Worm (Caenorhabditis elegans) whole organism, mixed stage, embryonic: ENCODE measurements around the gene gakh-1.
A peak's percentile ranks its signal among the peaks of the same experiment; 100 is the strongest.

Source experiments
- M03D4.4 ChIP-seq: sonication (generic microtip); optimal IDR thresholded peaks from 2 replicates; lab custom pipeline; 2017; ENCODE audit warnings: mild to moderate bottlenecking, missing genetic modification characterization, missing compliant biosample characterization
- bed-3 ChIP-seq: fragments of 200-800 bp; sonication (Bioruptor generic); optimal IDR thresholded peaks from 3 replicates; lab custom pipeline; 2018; ENCODE audit warnings: mild to moderate bottlenecking, missing genetic modification characterization, moderate library complexity, missing compliant biosample characterization
- ceh-39 ChIP-seq: fragments of 150-350 bp; optimal IDR thresholded peaks from 2 replicates; lab custom pipeline; 2014; ENCODE audit warnings: missing biosample characterization, missing genetic modification characterization
- ceh-83 ChIP-seq: fragments of 200-800 bp; sonication (Bioruptor generic); optimal IDR thresholded peaks from 2 replicates; lab custom pipeline; 2018; ENCODE audit warnings: mild to moderate bottlenecking, missing genetic modification characterization, missing compliant biosample characterization
- ces-1 ChIP-seq: fragments of 150-350 bp; optimal IDR thresholded peaks from 2 replicates; lab custom pipeline; 2014; ENCODE audit warnings: missing biosample characterization, missing genetic modification reagents, missing genetic modification characterization
- cnd-1 ChIP-seq: fragments of 200-800 bp; sonication (Bioruptor generic); optimal IDR thresholded peaks from 2 replicates; lab custom pipeline; 2018; ENCODE audit warnings: mild to moderate bottlenecking, missing genetic modification characterization, missing compliant biosample characterization
- elt-1 ChIP-seq: sonication (generic microtip); optimal IDR thresholded peaks from 2 replicates; lab custom pipeline; 2017; ENCODE audit warnings: missing genetic modification characterization, mild to moderate bottlenecking, missing compliant biosample characterization, antibody characterized with exemption, moderate library complexity, borderline replicate concordance; ENCODE audit not compliant: insufficient read depth
- elt-3 ChIP-seq: fragments of 150-350 bp; optimal IDR thresholded peaks from 2 replicates; lab custom pipeline; 2014; ENCODE audit warnings: missing biosample characterization, missing genetic modification characterization
- flh-1 ChIP-seq: fragments of 200-800 bp; sonication (Bioruptor generic); optimal IDR thresholded peaks from 2 replicates; lab custom pipeline; 2018; ENCODE audit warnings: mild to moderate bottlenecking, missing genetic modification characterization, moderate library complexity, missing compliant biosample characterization
- ham-2 ChIP-seq: fragments of 200-800 bp; sonication (Bioruptor generic); optimal IDR thresholded peaks from 2 replicates; lab custom pipeline; 2018; ENCODE audit warnings: mild to moderate bottlenecking, missing genetic modification characterization, missing compliant biosample characterization
- hlh-1 ChIP-seq: fragments of 150-350 bp; optimal IDR thresholded peaks from 2 replicates; lab custom pipeline; 2014; ENCODE audit warnings: missing biosample characterization, missing genetic modification reagents, missing genetic modification characterization
- lin-32 ChIP-seq: fragments of 200-800 bp; sonication (Bioruptor generic); optimal IDR thresholded peaks from 2 replicates; lab custom pipeline; 2018; ENCODE audit warnings: mild to moderate bottlenecking, missing genetic modification characterization, missing compliant biosample characterization
- lsy-2 ChIP-seq: fragments of 150-350 bp; optimal IDR thresholded peaks from 2 replicates; lab custom pipeline; 2014; ENCODE audit warnings: missing biosample characterization, missing genetic modification characterization
- mab-5 ChIP-seq: fragments of 150-350 bp; optimal IDR thresholded peaks from 2 replicates; lab custom pipeline; 2014; ENCODE audit warnings: missing biosample characterization, missing genetic modification characterization
- mep-1 ChIP-seq: fragments of 150-350 bp; optimal IDR thresholded peaks from 2 replicates; lab custom pipeline; 2017; ENCODE audit warnings: missing biosample characterization, missing genetic modification reagents, missing genetic modification characterization, inconsistent platforms
- mls-2 ChIP-seq: sonication (generic microtip); optimal IDR thresholded peaks from 2 replicates; lab custom pipeline; 2016; ENCODE audit warnings: mild to moderate bottlenecking, missing genetic modification characterization, moderate library complexity, missing compliant biosample characterization
- nhr-12 ChIP-seq: fragments of 150-350 bp; optimal IDR thresholded peaks from 2 replicates; lab custom pipeline; 2014; ENCODE audit warnings: missing biosample characterization, missing genetic modification characterization
- nhr-2 ChIP-seq: fragments of 150-350 bp; optimal IDR thresholded peaks from 2 replicates; lab custom pipeline; 2014; ENCODE audit warnings: missing biosample characterization, missing genetic modification characterization
- nhr-28 ChIP-seq: fragments of 150-350 bp; optimal IDR thresholded peaks from 2 replicates; lab custom pipeline; 2014; ENCODE audit warnings: missing biosample characterization, missing genetic modification characterization
- nhr-76 ChIP-seq: sonication (generic microtip); optimal IDR thresholded peaks from 2 replicates; lab custom pipeline; 2017; ENCODE audit warnings: missing biosample characterization, missing genetic modification characterization
- pha-4 ChIP-seq: fragments of 150-350 bp; optimal IDR thresholded peaks from 2 replicates; lab custom pipeline; 2018; ENCODE audit warnings: missing biosample characterization, missing genetic modification reagents, missing genetic modification characterization
- sem-2 ChIP-seq: fragments of 200-800 bp; sonication (Bioruptor generic); optimal IDR thresholded peaks from 2 replicates; lab custom pipeline; 2018; ENCODE audit warnings: mild to moderate bottlenecking, missing genetic modification characterization, missing compliant biosample characterization
- snpc-4 ChIP-seq: fragments of 150-350 bp; optimal IDR thresholded peaks from 2 replicates; lab custom pipeline; 2014; ENCODE audit warnings: missing biosample characterization, missing genetic modification characterization
- sptf-1 ChIP-seq: sonication (generic microtip); optimal IDR thresholded peaks from 2 replicates; lab custom pipeline; 2017; ENCODE audit warnings: mild to moderate bottlenecking, missing genetic modification characterization, moderate library complexity, missing compliant biosample characterization
- unc-120 ChIP-seq: sonication (generic microtip); optimal IDR thresholded peaks from 2 replicates; lab custom pipeline; 2017; ENCODE audit warnings: missing genetic modification characterization, missing compliant biosample characterization; ENCODE audit not compliant: poor library complexity, severe bottlenecking
- unc-39 ChIP-seq: fragments of 150-350 bp; optimal IDR thresholded peaks from 2 replicates; lab custom pipeline; 2014; ENCODE audit warnings: missing biosample characterization, missing genetic modification characterization
- unc-62 ChIP-seq: fragments of 150-350 bp; optimal IDR thresholded peaks from 2 replicates; lab custom pipeline; 2014; ENCODE audit warnings: missing biosample characterization, missing genetic modification reagents, missing genetic modification characterization
- ztf-11 ChIP-seq: fragments of 150-350 bp; optimal IDR thresholded peaks from 2 replicates; lab custom pipeline; 2014; ENCODE audit warnings: missing biosample characterization, missing genetic modification characterization

gakh-1 gene

ce11 chrX:5773471-5773870 lies 8.8 kb upstream of the gakh-1 start, which contains the start of gene sym-3:
sym-3 (plus strand) TSS chrX:5773771.
- TF ChIP-seq lin-32 (GFP tag; lab: Kevin White, UChicago): no peak
- TF ChIP-seq ceh-39 (tag; lab: Kevin White, UChicago): no peak
- no peak for TF ChIP-seq hlh-1 (tag; lab: Kevin White, UChicago)
- TF ChIP-seq ztf-11 (tag; lab: Kevin White, UChicago): no peak
- TF ChIP-seq sem-2 (GFP tag; lab: Kevin White, UChicago): no peak
- no peak for TF ChIP-seq ceh-83 (GFP tag; lab: Kevin White, UChicago)
- TF ChIP-seq M03D4.4: no peak
- TF ChIP-seq, all 35 proteins: peak for 0

ce11 chrX:5775804-5776252 lies 6.5 kb upstream of the gakh-1 start:
- TF ChIP-seq nhr-12 (tag; lab: Kevin White, UChicago) (no peak), unc-62 (GFP tag; lab: Kevin White, UChicago) (peak; percentile 51), lin-32 (GFP tag; lab: Kevin White, UChicago) (peak; percentile 54), ceh-83 (GFP tag; lab: Kevin White, UChicago) (no peak), hlh-1 (tag; lab: Kevin White, UChicago) (peak; percentile 48), flh-1 (GFP tag; lab: Kevin White, UChicago) (no peak), pha-4 (tag; lab: Kevin White, UChicago) (no peak), cnd-1 (tag; lab: Kevin White, UChicago) (peak; percentile 78), mls-2 (peak; percentile 43), lsy-2 (tag; lab: Kevin White, UChicago) (peak; percentile 9), ceh-39 (tag; lab: Kevin White, UChicago) (peak; percentile 31), sptf-1 (peak; percentile 22), mep-1 (tag; lab: Kevin White, UChicago) (peak; percentile 44), ces-1 (GFP tag; lab: Kevin White, UChicago) (peak; percentile 38)

ce11 chrX:5780672-5781182 lies 1.6 kb upstream of the gakh-1 start, which contains the start of gene sft-4:
sft-4 (minus strand) TSS chrX:5780722.
- TF ChIP-seq mep-1 (tag; lab: Kevin White, UChicago): no peak
- no peak for TF ChIP-seq nhr-2 (tag; lab: Kevin White, UChicago)
- TF ChIP-seq unc-62 (GFP tag; lab: Kevin White, UChicago): peak; percentile 71
- TF ChIP-seq sptf-1: no peak
- no peak for TF ChIP-seq nhr-76 (tag; lab: Kevin White, UChicago)
- TF ChIP-seq hlh-1 (tag; lab: Kevin White, UChicago): peak; percentile 80
- peak; percentile 56 for TF ChIP-seq elt-1 (tag; lab: Kevin White, UChicago)
- TF ChIP-seq ham-2: no peak
- TF ChIP-seq unc-39 (tag; lab: Kevin White, UChicago): no peak
- TF ChIP-seq flh-1 (GFP tag; lab: Kevin White, UChicago): no peak
- peak; percentile 47 for TF ChIP-seq unc-120

ce11 chrX:5781294-5781693 lies 1.0 kb upstream of the gakh-1 start:
- no peak for TF ChIP-seq lsy-2 (tag; lab: Kevin White, UChicago)
- no peak for TF ChIP-seq lin-32 (GFP tag; lab: Kevin White, UChicago)
- no peak for TF ChIP-seq unc-39 (tag; lab: Kevin White, UChicago)
- peak; percentile 3 for TF ChIP-seq ham-2
- TF ChIP-seq ztf-11 (tag; lab: Kevin White, UChicago): no peak
- TF ChIP-seq mls-2: no peak
- peak; percentile 85 for TF ChIP-seq pha-4 (tag; lab: Kevin White, UChicago)
- no peak for TF ChIP-seq nhr-76 (tag; lab: Kevin White, UChicago)
- TF ChIP-seq, all 35 proteins: peak for 2

ce11 chrX:5786193-5786592 lies 3.9 kb downstream of the gakh-1 start, which contains the start of gene F46G11.6:
F46G11.6 (plus strand) TSS chrX:5786493.
- TF ChIP-seq sptf-1: no peak
- no peak for TF ChIP-seq elt-3 (tag; lab: Kevin White, UChicago)
- no peak for TF ChIP-seq snpc-4 (tag; lab: Kevin White, UChicago)
- TF ChIP-seq mls-2: no peak
- TF ChIP-seq unc-62 (GFP tag; lab: Kevin White, UChicago): no peak

- TF ChIP-seq lsy-2 (tag; lab: Kevin White, UChicago): no peak
- TF ChIP-seq bed-3 (GFP tag; lab: Kevin White, UChicago): no peak
- no peak for TF ChIP-seq lin-32 (GFP tag; lab: Kevin White, UChicago)
- TF ChIP-seq unc-120: no peak
- no peak for TF ChIP-seq unc-62 (GFP tag; lab: Kevin White, UChicago)
- TF ChIP-seq pha-4 (tag; lab: Kevin White, UChicago): no peak
- TF ChIP-seq cnd-1 (tag; lab: Kevin White, UChicago): no peak
- TF ChIP-seq ztf-11 (tag; lab: Kevin White, UChicago): no peak
- no peak for TF ChIP-seq sptf-1
- no peak for TF ChIP-seq mab-5 (tag; lab: Kevin White, UChicago)
- TF ChIP-seq nhr-12 (tag; lab: Kevin White, UChicago): no peak
- TF ChIP-seq elt-1 (tag; lab: Kevin White, UChicago): no peak
- no peak for TF ChIP-seq mep-1 (tag; lab: Kevin White, UChicago)
- TF ChIP-seq ceh-83 (GFP tag; lab: Kevin White, UChicago): no peak
- TF ChIP-seq nhr-28 (tag; lab: Kevin White, UChicago): no peak
- no peak for TF ChIP-seq unc-39 (tag; lab: Kevin White, UChicago)
- TF ChIP-seq nhr-2 (tag; lab: Kevin White, UChicago): no peak
- TF ChIP-seq, all 35 proteins: peak for 0
Measured at ce11 chrX:5787861-5788260, 5.6 kb downstream of the gakh-1 start, which contains the start of gene F46G11.2. F46G11.2 (plus strand) TSS chrX:5788161.
